Worm (Caenorhabditis elegans) whole organism, late embryonic: ENCODE results near the gene srg-57.

ENCODE experiments used
- C08G9.2 ChIP-seq: sonication (generic microtip); optimal IDR thresholded peaks from 2 replicates; lab custom pipeline; 2016; ENCODE audit warnings: mild to moderate bottlenecking, missing genetic modification characterization, moderate library complexity, missing compliant biosample characterization
- C38D4.7 ChIP-seq: fragments of 200-800 bp; sonication (Bioruptor generic); optimal IDR thresholded peaks from 2 replicates; lab custom pipeline; 2018; ENCODE audit warnings: mild to moderate bottlenecking, missing genetic modification characterization, moderate library complexity, missing compliant biosample characterization
- F13H6.1 ChIP-seq: sonication (generic microtip); optimal IDR thresholded peaks from 2 replicates; lab custom pipeline; 2016; ENCODE audit warnings: missing genetic modification characterization, missing compliant biosample characterization
- K09A11.1 ChIP-seq: sonication (generic microtip); optimal IDR thresholded peaks from 2 replicates; lab custom pipeline; 2017; ENCODE audit warnings: antibody characterized with exemption, mild to moderate bottlenecking, missing genetic modification characterization, missing compliant biosample characterization; ENCODE audit not compliant: insufficient read depth
- T23F11.4 ChIP-seq: fragments of 200-800 bp; sonication (Bioruptor generic); optimal IDR thresholded peaks from 2 replicates; lab custom pipeline; 2018; ENCODE audit warnings: mild to moderate bottlenecking, missing genetic modification characterization, missing compliant biosample characterization
- Y22D7AL.16 ChIP-seq: sonication (generic microtip); optimal IDR thresholded peaks from 2 replicates; lab custom pipeline; 2016; ENCODE audit warnings: missing genetic modification characterization, missing compliant biosample characterization
- ahr-1 ChIP-seq: sonication (generic microtip); optimal IDR thresholded peaks from 2 replicates; lab custom pipeline; 2016; ENCODE audit warnings: missing genetic modification characterization, missing compliant biosample characterization
- ceh-14 ChIP-seq: sonication (generic microtip); optimal IDR thresholded peaks from 2 replicates; lab custom pipeline; 2016; ENCODE audit warnings: missing genotype, missing genetic modification characterization, missing compliant biosample characterization
- ceh-19 ChIP-seq: fragments of 200-800 bp; sonication (Bioruptor generic); optimal IDR thresholded peaks from 2 replicates; lab custom pipeline; 2018; ENCODE audit warnings: mild to moderate bottlenecking, missing genetic modification characterization, missing compliant biosample characterization
- ceh-2 ChIP-seq: sonication (generic microtip); optimal IDR thresholded peaks from 2 replicates; lab custom pipeline; 2016; ENCODE audit warnings: missing genotype, missing genetic modification characterization, missing compliant biosample characterization
- ceh-31 ChIP-seq: sonication (generic microtip); optimal IDR thresholded peaks from 2 replicates; lab custom pipeline; 2016; ENCODE audit warnings: missing genetic modification characterization, missing compliant biosample characterization
- ceh-34 ChIP-seq: sonication (generic microtip); optimal IDR thresholded peaks from 2 replicates; lab custom pipeline; 2016; ENCODE audit warnings: mild to moderate bottlenecking, missing genetic modification characterization, missing compliant biosample characterization
- ceh-48 ChIP-seq: sonication (generic microtip); optimal IDR thresholded peaks from 2 replicates; lab custom pipeline; 2016; ENCODE audit warnings: missing genetic modification characterization, inconsistent platforms, missing compliant biosample characterization
- che-1 ChIP-seq: sonication (generic microtip); optimal IDR thresholded peaks from 2 replicates; lab custom pipeline; 2016; ENCODE audit warnings: mild to moderate bottlenecking, missing genetic modification characterization, missing compliant biosample characterization
- dmd-4 ChIP-seq: sonication (generic microtip); optimal IDR thresholded peaks from 2 replicates; lab custom pipeline; 2016; ENCODE audit warnings: borderline replicate concordance, missing genetic modification characterization, missing compliant biosample characterization
- elt-2 ChIP-seq: sonication (generic microtip); optimal IDR thresholded peaks from 2 replicates; lab custom pipeline; 2016; ENCODE audit warnings: missing genetic modification reagents, missing genetic modification characterization, missing compliant biosample characterization
- elt-4 ChIP-seq: sonication (generic microtip); optimal IDR thresholded peaks from 2 replicates; lab custom pipeline; 2016; ENCODE audit warnings: missing genetic modification characterization, missing compliant biosample characterization
- eyg-1 ChIP-seq: sonication (generic microtip); optimal IDR thresholded peaks from 2 replicates; lab custom pipeline; 2016; ENCODE audit warnings: missing genotype, missing genetic modification characterization, missing compliant biosample characterization
- fkh-6 ChIP-seq: sonication (generic microtip); optimal IDR thresholded peaks from 2 replicates; lab custom pipeline; 2016; ENCODE audit warnings: missing genetic modification characterization, missing compliant biosample characterization
- hlh-13 ChIP-seq: fragments of 200-800 bp; sonication (Bioruptor generic); optimal IDR thresholded peaks from 2 replicates; lab custom pipeline; 2018; ENCODE audit warnings: mild to moderate bottlenecking, missing genetic modification characterization, missing compliant biosample characterization
- hlh-15 ChIP-seq: sonication (generic microtip); optimal IDR thresholded peaks from 2 replicates; lab custom pipeline; 2016; ENCODE audit warnings: missing genetic modification characterization, missing compliant biosample characterization
- lin-11 ChIP-seq: fragments of 200-800 bp; sonication (Bioruptor generic); optimal IDR thresholded peaks from 2 replicates; lab custom pipeline; 2018; ENCODE audit warnings: mild to moderate bottlenecking, missing genetic modification characterization, missing compliant biosample characterization
- madf-2 ChIP-seq: sonication (generic microtip); optimal IDR thresholded peaks from 2 replicates; lab custom pipeline; 2017; ENCODE audit warnings: missing genetic modification characterization, missing compliant biosample characterization
- mec-3 ChIP-seq: sonication (generic microtip); optimal IDR thresholded peaks from 2 replicates; lab custom pipeline; 2016; ENCODE audit warnings: borderline replicate concordance, missing genetic modification characterization, missing compliant biosample characterization
- nfya-1 ChIP-seq: sonication (generic microtip); optimal IDR thresholded peaks from 2 replicates; lab custom pipeline; 2017; ENCODE audit warnings: missing genetic modification characterization, mild to moderate bottlenecking, missing compliant biosample characterization, antibody characterized with exemption, moderate library complexity
- npax-4 ChIP-seq: sonication (generic microtip); optimal IDR thresholded peaks from 2 replicates; lab custom pipeline; 2016; ENCODE audit warnings: missing genetic modification characterization, missing compliant biosample characterization
- odd-2 ChIP-seq: sonication (generic microtip); optimal IDR thresholded peaks from 2 replicates; lab custom pipeline; 2017; ENCODE audit warnings: antibody characterized with exemption, mild to moderate bottlenecking, missing genetic modification characterization, missing compliant biosample characterization
- pag-3 ChIP-seq: sonication (generic microtip); optimal IDR thresholded peaks from 2 replicates; lab custom pipeline; 2016; ENCODE audit warnings: missing compliant biosample characterization, missing genetic modification characterization, borderline replicate concordance
- pax-1 ChIP-seq: fragments of 150-350 bp; optimal IDR thresholded peaks from 2 replicates; lab custom pipeline; 2014; ENCODE audit warnings: missing biosample characterization, missing genetic modification characterization
- pha-4 ChIP-seq: fragments of 150-350 bp; optimal IDR thresholded peaks from 2 replicates; lab custom pipeline; 2018; ENCODE audit warnings: missing biosample characterization, missing genetic modification reagents, missing genetic modification characterization
- pqm-1 ChIP-seq: sonication (generic microtip); optimal IDR thresholded peaks from 2 replicates; lab custom pipeline; 2016; ENCODE audit warnings: missing genetic modification characterization, missing compliant biosample characterization
- pros-1 ChIP-seq: fragments of 150-350 bp; optimal IDR thresholded peaks from 2 replicates; lab custom pipeline; 2014; ENCODE audit warnings: missing biosample characterization, missing genetic modification reagents, missing genetic modification characterization
- ref-2 ChIP-seq: sonication (generic microtip); optimal IDR thresholded peaks from 2 replicates; lab custom pipeline; 2016; ENCODE audit warnings: missing genetic modification characterization, missing compliant biosample characterization
- rnt-1 ChIP-seq: sonication (generic microtip); optimal IDR thresholded peaks from 2 replicates; lab custom pipeline; 2016; ENCODE audit warnings: missing genetic modification characterization, missing compliant biosample characterization
- sox-2 ChIP-seq: fragments of 200-800 bp; sonication (Bioruptor generic); IDR thresholded peaks from 2 replicates; pipeline ENCODE4 v1.3.6; 2022; ENCODE audit warnings: missing genetic modification reagents, missing genetic modification characterization, missing compliant biosample characterization
- ttx-3 ChIP-seq: sonication (generic microtip); optimal IDR thresholded peaks from 2 replicates; lab custom pipeline; 2016; ENCODE audit warnings: missing genetic modification reagents, missing genetic modification characterization, missing compliant biosample characterization
- unc-3 ChIP-seq, 2 experiments: fragments of 200-800 bp in 1 of 2; sonication (Bioruptor generic) in 1 of 2; sonication (generic microtip) in 1 of 2; conservative IDR thresholded peaks in 1 of 2; optimal IDR thresholded peaks in 1 of 2; 2 replicates each; pipeline versions ENCODE4 v1.3.6 to Lab custom; 2016 to 2022; ENCODE audit warnings: missing compliant biosample characterization in 2 of 2, missing genetic modification characterization in 2 of 2, missing genetic modification reagents in 1 of 2
- unc-55 ChIP-seq: sonication (generic microtip); optimal IDR thresholded peaks from 2 replicates; lab custom pipeline; 2017; ENCODE audit warnings: missing biosample characterization, missing genetic modification reagents, missing genetic modification characterization
- unc-86 ChIP-seq: sonication (generic microtip); optimal IDR thresholded peaks from 2 replicates; lab custom pipeline; 2016; ENCODE audit warnings: missing genetic modification characterization, missing compliant biosample characterization
- zip-5 ChIP-seq: sonication (generic microtip); optimal IDR thresholded peaks from 2 replicates; lab custom pipeline; 2016; ENCODE audit warnings: missing genetic modification characterization, missing compliant biosample characterization
- ztf-16 ChIP-seq: sonication (generic microtip); optimal IDR thresholded peaks from 2 replicates; lab custom pipeline; 2017; ENCODE audit warnings: missing genetic modification characterization, missing compliant biosample characterization

The srg-57 gene

ce11 chrV:2702883-2703282 lies 31.4 kb downstream of the srg-57 start:
- TF ChIP-seq elt-4 (tag; lab: Kevin White, UChicago) (peak; percentile 7), hlh-15 (tag; lab: Kevin White, UChicago) (no peak)
- TF ChIP-seq, all 69 proteins: peak for 1

DNA sequence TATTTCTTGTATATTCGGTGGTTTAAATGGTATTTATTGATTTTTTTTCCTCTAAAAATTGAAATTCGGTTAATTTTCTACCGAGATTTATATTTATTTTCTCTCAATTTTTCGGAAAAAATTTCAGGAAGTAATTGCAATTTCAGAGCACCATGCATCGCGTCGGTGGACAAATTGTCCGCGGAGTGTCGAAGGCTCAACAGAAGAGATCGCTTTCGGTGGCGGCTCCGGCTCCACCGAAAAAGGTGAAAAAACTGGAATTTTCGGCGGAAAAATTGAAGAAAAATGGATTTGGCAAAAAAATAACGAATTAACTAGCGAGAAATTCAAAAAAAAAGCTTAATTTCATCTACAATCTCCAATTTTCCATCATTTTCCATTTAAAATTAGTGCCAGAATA lies 35.4 kb downstream of the srg-57 start, which contains the start of gene nuo-5:
Gene nuo-5, plus strand, starts transcription at position 147 of the 400 bp plus-strand sequence.
- TF ChIP-seq C38D4.7 (GFP tag; lab: Kevin White, UChicago) (no peak), npax-4 (no peak), Y22D7AL.16 (tag; lab: Kevin White, UChicago) (no peak), nfya-1 (no peak), dmd-4 (no peak), ceh-19 (GFP tag; lab: Kevin White, UChicago) (no peak), F13H6.1 (no peak), ahr-1 (tag; lab: Kevin White, UChicago) (no peak), ceh-34 (tag; lab: Kevin White, UChicago) (no peak), pag-3 (tag; lab: Kevin White, UChicago) (no peak), T23F11.4 (GFP tag; lab: Kevin White, UChicago) (no peak), hlh-13 (GFP tag; lab: Kevin White, UChicago) (no peak), hlh-15 (tag; lab: Kevin White, UChicago) (no peak), odd-2 (tag; lab: Kevin White, UChicago) (no peak), eyg-1 (tag; lab: Kevin White, UChicago) (no peak), ztf-16 (tag; lab: Kevin White, UChicago) (no peak), elt-2 (tag; lab: Kevin White, UChicago) (no peak), pha-4 (tag; lab: Kevin White, UChicago) (no peak), ceh-14 (tag; lab: Kevin White, UChicago) (no peak), ttx-3 (no peak)

DNA sequence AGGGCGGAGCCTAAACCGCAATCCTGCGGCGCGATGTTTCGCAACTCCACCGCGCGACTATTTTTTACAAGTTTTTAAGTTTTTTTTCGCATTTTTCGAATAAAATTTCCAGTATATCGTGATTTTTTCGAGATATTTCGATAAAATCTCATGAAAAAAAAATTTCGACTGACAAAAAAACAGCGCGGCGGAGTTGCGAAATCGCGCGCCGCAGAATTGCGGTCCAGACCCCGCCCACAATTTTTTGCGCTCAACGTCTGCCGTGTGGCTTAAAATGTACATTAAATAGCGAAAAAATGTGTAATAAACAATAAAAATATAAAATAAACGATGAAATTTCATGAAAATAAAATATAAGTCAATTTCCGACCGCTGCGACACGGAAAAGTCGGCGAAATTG lies 36.6 kb downstream of the srg-57 start:
- TF ChIP-seq unc-86 (tag; lab: Kevin White, UChicago): peak; percentile 40
- TF ChIP-seq zip-5 (tag; lab: Kevin White, UChicago): peak; percentile 20
- peak; percentile 8 for TF ChIP-seq elt-2 (tag; lab: Kevin White, UChicago)
- peak; percentile 34 for TF ChIP-seq ttx-3
- no peak for TF ChIP-seq ceh-48

ce11 chrV:2695935-2696334 lies 38.3 kb downstream of the srg-57 start, which contains the start of gene Y45G12B.3:
TSS of gene Y45G12B.3 (minus strand) at chrV:2696254.
- TF ChIP-seq che-1 (no peak), sox-2 (no peak), rnt-1 (tag; lab: Kevin White, UChicago) (no peak)
- TF ChIP-seq, all 69 proteins: peak for 0

DNA sequence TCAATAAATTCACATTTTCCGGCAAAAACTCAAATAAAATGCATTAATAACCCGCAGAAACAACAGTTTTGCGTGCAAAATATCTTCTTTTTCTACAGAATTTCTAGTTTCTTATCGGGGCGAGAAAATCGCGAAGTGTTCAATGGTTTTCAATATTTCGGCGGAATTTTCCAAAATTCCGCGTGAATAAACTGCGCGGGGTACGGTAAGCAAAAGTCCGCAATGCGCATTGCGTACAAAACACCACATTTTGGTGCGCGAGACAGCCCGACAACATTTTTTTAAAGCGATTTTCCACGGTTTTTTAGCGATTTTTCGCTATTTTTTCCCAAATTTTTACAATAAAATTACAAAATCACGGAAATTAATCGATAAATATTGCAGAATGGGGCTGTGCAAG lies 39.9 kb downstream of the srg-57 start, which contains the start of gene Y45G12B.2:
Gene Y45G12B.2, plus strand, starts transcription at position 383 of the 400 bp plus-strand sequence.
- TF ChIP-seq C08G9.2 (tag; lab: Kevin White, UChicago) (no peak), pha-4 (tag; lab: Kevin White, UChicago) (no peak), ref-2 (tag; lab: Kevin White, UChicago) (no peak), K09A11.1 (tag; lab: Kevin White, UChicago) (no peak), eyg-1 (tag; lab: Kevin White, UChicago) (no peak), F13H6.1 (no peak), T23F11.4 (GFP tag; lab: Kevin White, UChicago) (no peak), sox-2 (no peak), madf-2 (tag; lab: Kevin White, UChicago) (no peak), pros-1 (tag; lab: Kevin White, UChicago) (no peak), fkh-6 (tag; lab: Kevin White, UChicago) (no peak), mec-3 (tag; lab: Kevin White, UChicago) (no peak), ceh-2 (no peak), unc-55 (no peak), elt-2 (tag; lab: Kevin White, UChicago) (no peak), pqm-1 (tag; lab: Kevin White, UChicago) (no peak), unc-3 (GFP tag; conservative IDR thresholded peaks at IDR 0.05; lab: Robert Waterston, UW) (no peak), unc-3 (tag; optimal IDR thresholded peaks at IDR 0.05; lab: Kevin White, UChicago) (no peak), lin-11 (no peak), Y22D7AL.16 (tag; lab: Kevin White, UChicago) (no peak), C38D4.7 (GFP tag; lab: Kevin White, UChicago) (no peak), hlh-15 (tag; lab: Kevin White, UChicago) (no peak), dmd-4 (no peak), ztf-16 (tag; lab: Kevin White, UChicago) (peak; percentile 14), ceh-19 (GFP tag; lab: Kevin White, UChicago) (no peak), ceh-31 (tag; lab: Kevin White, UChicago) (peak; percentile 36), pag-3 (tag; lab: Kevin White, UChicago) (no peak), ceh-48 (peak; percentile 36), pax-1 (tag; lab: Kevin White, UChicago) (no peak), ceh-14 (tag; lab: Kevin White, UChicago) (no peak), unc-86 (tag; lab: Kevin White, UChicago) (no peak)
